Fruit fly (Drosophila melanogaster) whole organism, embryonic: ENCODE measurements around the gene CG12115.

Experiments used
- Antp ChIP-seq: fragments of 200-800 bp; sonication (Bioruptor generic); optimal IDR thresholded peaks from 3 replicates; lab custom pipeline; 2016; ENCODE audit warnings: missing biosample characterization, missing genetic modification characterization
- Bdp1 ChIP-seq: fragments of 200-800 bp; sonication (Bioruptor generic); optimal IDR thresholded peaks from 3 replicates; lab custom pipeline; 2016; ENCODE audit warnings: missing biosample characterization, missing genetic modification characterization
- Bgb ChIP-seq: fragments of 200-800 bp; sonication (Bioruptor generic); IDR thresholded peaks from 2 replicates; pipeline ENCODE4 v1.3.6; 2022; ENCODE audit warnings: missing biosample characterization, missing genetic modification characterization; ENCODE audit not compliant: partially characterized antibody
- CG1024 ChIP-seq: fragments of 200-800 bp; sonication (Bioruptor generic); IDR thresholded peaks from 2 replicates; pipeline ENCODE4 v1.3.6; 2022; ENCODE audit warnings: missing biosample characterization, missing genetic modification characterization
- CG10267 ChIP-seq: fragments of 200-800 bp; sonication (Bioruptor generic); optimal IDR thresholded peaks from 2 replicates; lab custom pipeline; 2018; ENCODE audit warnings: missing biosample characterization, mild to moderate bottlenecking, missing genetic modification characterization, moderate library complexity
- CG10565 ChIP-seq: fragments of 200-800 bp; sonication (Bioruptor generic); optimal IDR thresholded peaks from 3 replicates; lab custom pipeline; 2016; ENCODE audit warnings: missing biosample characterization, mild to moderate bottlenecking, missing genetic modification characterization
- CG10959 ChIP-seq: fragments of 200-800 bp; sonication (Bioruptor generic); IDR thresholded peaks from 2 replicates; pipeline ENCODE4 v1.3.6; 2022; ENCODE audit warnings: missing biosample characterization, missing genetic modification characterization
- CG11085 ChIP-seq: fragments of 200-800 bp; sonication (Bioruptor generic); IDR thresholded peaks from 2 replicates; pipeline ENCODE4 v1.3.6; 2022; ENCODE audit warnings: missing biosample characterization, missing genetic modification characterization
- CG11560 ChIP-seq: fragments of 200-800 bp; sonication (Bioruptor generic); IDR thresholded peaks from 3 replicates; pipeline ENCODE4 v1.3.6; 2022; ENCODE audit warnings: missing biosample characterization, missing genetic modification characterization
- CG13624 ChIP-seq: fragments of 200-800 bp; sonication (Bioruptor generic); optimal IDR thresholded peaks from 2 replicates; lab custom pipeline; 2016; ENCODE audit warnings: missing biosample characterization, missing genetic modification characterization
- CG14667 ChIP-seq: fragments of 200-800 bp; sonication (Bioruptor generic); IDR thresholded peaks from 2 replicates; pipeline ENCODE4 v1.3.6; 2022; ENCODE audit warnings: missing biosample characterization, missing genetic modification characterization
- CG16815 ChIP-seq: fragments of 200-800 bp; sonication (Bioruptor generic); optimal IDR thresholded peaks from 3 replicates; lab custom pipeline; 2017; ENCODE audit warnings: missing biosample characterization, mild to moderate bottlenecking, missing genetic modification characterization
- CG17361 ChIP-seq: fragments of 200-800 bp; sonication (Bioruptor generic); IDR thresholded peaks from 3 replicates; pipeline ENCODE4 v1.3.6; 2022; ENCODE audit warnings: missing biosample characterization, missing genetic modification characterization
- CG2129 ChIP-seq: fragments of 200-800 bp; sonication (Bioruptor generic); IDR thresholded peaks from 2 replicates; pipeline ENCODE4 v1.3.6; 2022; ENCODE audit warnings: missing biosample characterization, missing genetic modification characterization; ENCODE audit not compliant: partially characterized antibody
- CG2712 ChIP-seq: fragments of 200-800 bp; optimal IDR thresholded peaks from 3 replicates; lab custom pipeline; 2019; ENCODE audit warnings: missing biosample characterization, mild to moderate bottlenecking, missing genetic modification characterization, moderate library complexity
- CG2875 ChIP-seq: fragments of 200-800 bp; sonication (Bioruptor generic); optimal IDR thresholded peaks from 2 replicates; lab custom pipeline; 2017; ENCODE audit warnings: missing biosample characterization, mild to moderate bottlenecking, missing genetic modification characterization, missing genetic modification reagents
- CG3163 ChIP-seq: fragments of 200-800 bp; sonication (Bioruptor generic); optimal IDR thresholded peaks from 3 replicates; lab custom pipeline; 2016; ENCODE audit warnings: missing biosample characterization, missing genetic modification characterization
- CG32532 ChIP-seq: fragments of 200-800 bp; sonication (Bioruptor generic); IDR thresholded peaks from 2 replicates; pipeline ENCODE4 v1.3.6; 2022; ENCODE audit warnings: missing biosample characterization, missing genetic modification characterization
- CG33557 ChIP-seq: fragments of 200-800 bp; sonication (Bioruptor generic); optimal IDR thresholded peaks from 2 replicates; lab custom pipeline; 2019; ENCODE audit warnings: missing biosample characterization, mild to moderate bottlenecking, missing genetic modification characterization, moderate library complexity
- CG3847 ChIP-seq: fragments of 200-800 bp; sonication (Bioruptor generic); IDR thresholded peaks from 2 replicates; pipeline ENCODE4 v1.3.6; 2022; ENCODE audit warnings: missing biosample characterization, missing genetic modification characterization
- CG4360 ChIP-seq: fragments of 200-800 bp; sonication (Bioruptor generic); IDR thresholded peaks from 2 replicates; pipeline ENCODE4 v1.3.6; 2022; ENCODE audit warnings: missing biosample characterization, missing genetic modification characterization
- CG7372 ChIP-seq: fragments of 200-800 bp; sonication (Bioruptor generic); IDR thresholded peaks from 2 replicates; pipeline ENCODE4 v1.3.6; 2022; ENCODE audit warnings: missing biosample characterization, missing genetic modification characterization
- CG8478 ChIP-seq: fragments of >200 bp; optimal IDR thresholded peaks from 2 replicates; lab custom pipeline; 2018
- CG9727 ChIP-seq: fragments of 200-800 bp; sonication (Bioruptor generic); optimal IDR thresholded peaks from 3 replicates; lab custom pipeline; 2017; ENCODE audit warnings: missing biosample characterization, mild to moderate bottlenecking, missing genetic modification characterization
- CG9876 ChIP-seq: fragments of 200-800 bp; sonication (Bioruptor generic); optimal IDR thresholded peaks from 2 replicates; lab custom pipeline; 2016; ENCODE audit warnings: missing biosample characterization, missing genetic modification characterization
- Dbx ChIP-seq: fragments of 200-800 bp; sonication (Bioruptor generic); IDR thresholded peaks from 3 replicates; pipeline ENCODE4 v1.3.6; 2022; ENCODE audit warnings: missing biosample characterization, missing genetic modification characterization
- Hmx ChIP-seq: fragments of 200-800 bp; sonication (Bioruptor generic); optimal IDR thresholded peaks from 2 replicates; lab custom pipeline; 2016; ENCODE audit warnings: missing biosample characterization, missing genetic modification characterization
- Hsf ChIP-seq: fragments of 200-800 bp; sonication (Bioruptor generic); optimal IDR thresholded peaks from 3 replicates; lab custom pipeline; 2016; ENCODE audit warnings: missing biosample characterization, missing genetic modification characterization
- Lhr ChIP-seq: fragments of 200-800 bp; sonication (Bioruptor generic); optimal IDR thresholded peaks from 3 replicates; lab custom pipeline; 2017; ENCODE audit warnings: mild to moderate bottlenecking, missing biosample characterization, missing genetic modification reagents, missing genetic modification characterization
- NfI ChIP-seq: fragments of 200-800 bp; sonication (Bioruptor generic); optimal IDR thresholded peaks from 3 replicates; lab custom pipeline; 2018; ENCODE audit warnings: missing biosample characterization, mild to moderate bottlenecking, missing genetic modification characterization, moderate library complexity
- Ravus ChIP-seq: fragments of 200-800 bp; sonication (Bioruptor generic); IDR thresholded peaks from 2 replicates; pipeline ENCODE4 v1.3.6; 2022; ENCODE audit warnings: missing biosample characterization, missing genetic modification characterization
- Sry-δ ChIP-seq: fragments of 200-800 bp; sonication (Bioruptor generic); optimal IDR thresholded peaks from 2 replicates; lab custom pipeline; 2016; ENCODE audit warnings: missing biosample characterization, missing genetic modification characterization
- Stat92E ChIP-seq, 3 experiments: fragments of >200 bp in 2 of 3; fragments of 200-800 bp in 1 of 3; sonication (Bioruptor generic) in 1 of 3; optimal IDR thresholded peaks; 2 replicates each; lab custom pipeline; 2017 to 2019; ENCODE audit warnings: missing biosample characterization in 3 of 3, missing genetic modification characterization in 3 of 3, mild to moderate bottlenecking in 1 of 3, moderate library complexity in 1 of 3
- amos ChIP-seq: fragments of 200-800 bp; sonication (Bioruptor generic); IDR thresholded peaks from 2 replicates; pipeline ENCODE4 v1.3.6; 2022; ENCODE audit warnings: missing biosample characterization, missing genetic modification characterization; ENCODE audit not compliant: partially characterized antibody
- ap ChIP-seq: fragments of 200-800 bp; sonication (Bioruptor generic); IDR thresholded peaks from 2 replicates; pipeline ENCODE4 v1.3.6; 2022; ENCODE audit warnings: missing biosample characterization, missing genetic modification characterization
- ash1 ChIP-seq: fragments of 200-800 bp; sonication (Bioruptor generic); optimal IDR thresholded peaks from 2 replicates; lab custom pipeline; 2018; ENCODE audit warnings: missing biosample characterization, mild to moderate bottlenecking, missing genetic modification characterization
- bcd ChIP-seq: fragments of 200-800 bp; sonication (Bioruptor generic); optimal IDR thresholded peaks from 2 replicates; lab custom pipeline; 2017; ENCODE audit warnings: missing biosample characterization, mild to moderate bottlenecking, missing genetic modification characterization
- cas ChIP-seq: fragments of 200-800 bp; sonication (Bioruptor generic); IDR thresholded peaks from 2 replicates; pipeline ENCODE4 v1.3.6; 2022; ENCODE audit warnings: missing biosample characterization, missing genetic modification characterization
- crol ChIP-seq: fragments of 200-800 bp; sonication (Bioruptor generic); IDR thresholded peaks from 2 replicates; pipeline ENCODE4 v1.3.6; 2022; ENCODE audit warnings: missing biosample characterization, missing genetic modification characterization
- dmrt11E ChIP-seq: fragments of 200-800 bp; sonication (Bioruptor generic); optimal IDR thresholded peaks from 3 replicates; lab custom pipeline; 2018; ENCODE audit warnings: missing biosample characterization, mild to moderate bottlenecking, missing genetic modification characterization, moderate library complexity
- dpn ChIP-seq, 2 experiments: fragments of 200-800 bp; sonication (Bioruptor generic); optimal IDR thresholded peaks; 3 replicates each; lab custom pipeline; 2016; ENCODE audit warnings: missing biosample characterization in 2 of 2, missing genetic modification characterization in 2 of 2
- gcm ChIP-seq: fragments of 200-800 bp; sonication (Bioruptor generic); optimal IDR thresholded peaks from 2 replicates; lab custom pipeline; 2019; ENCODE audit warnings: missing biosample characterization, mild to moderate bottlenecking, missing genetic modification characterization, moderate library complexity
- gt ChIP-seq: fragments of 200-800 bp; sonication (Bioruptor generic); IDR thresholded peaks from 2 replicates; pipeline ENCODE4 v1.3.6; 2022; ENCODE audit warnings: missing biosample characterization, missing genetic modification characterization
- hth ChIP-seq: fragments of >200 bp; optimal IDR thresholded peaks from 2 replicates; lab custom pipeline; 2017; ENCODE audit warnings: inconsistent platforms
- kay ChIP-seq: fragments of 200-800 bp; sonication (Bioruptor generic); optimal IDR thresholded peaks from 2 replicates; lab custom pipeline; 2016; ENCODE audit warnings: missing biosample characterization, missing genetic modification characterization
- lov ChIP-seq, 2 experiments: fragments of 200-800 bp in 1 of 2; fragments of >200 bp in 1 of 2; sonication (Bioruptor generic) in 1 of 2; IDR thresholded peaks in 1 of 2; optimal IDR thresholded peaks in 1 of 2; 2 replicates in 1 of 2; 3 replicates in 1 of 2; pipeline versions ENCODE4 v1.3.6 to Lab custom; 2017 to 2022; ENCODE audit warnings: missing biosample characterization in 1 of 2, missing genetic modification characterization in 1 of 2
- pros ChIP-seq: fragments of 200-800 bp; sonication (Bioruptor generic); optimal IDR thresholded peaks from 3 replicates; lab custom pipeline; 2019; ENCODE audit warnings: missing biosample characterization, mild to moderate bottlenecking, missing genetic modification characterization, moderate library complexity
- shn ChIP-seq: fragments of 200-800 bp; sonication (Bioruptor generic); optimal IDR thresholded peaks from 3 replicates; lab custom pipeline; 2016; ENCODE audit warnings: missing biosample characterization, missing genetic modification characterization
- stwl ChIP-seq: fragments of 200-800 bp; sonication (Bioruptor generic); optimal IDR thresholded peaks from 3 replicates; lab custom pipeline; 2018; ENCODE audit warnings: missing biosample characterization, mild to moderate bottlenecking, missing genetic modification characterization, moderate library complexity
- vvl ChIP-seq: fragments of 200-800 bp; sonication (Bioruptor generic); IDR thresholded peaks from 2 replicates; pipeline ENCODE4 v1.3.6; 2022; ENCODE audit warnings: missing biosample characterization, missing genetic modification characterization
- zf30C ChIP-seq: fragments of 200-800 bp; sonication (Bioruptor generic); optimal IDR thresholded peaks from 3 replicates; lab custom pipeline; 2018; ENCODE audit warnings: missing biosample characterization, mild to moderate bottlenecking, missing genetic modification characterization
- zfh1 ChIP-seq: fragments of 200-800 bp; sonication (Bioruptor generic); IDR thresholded peaks from 3 replicates; pipeline ENCODE4 v1.3.6; 2022; ENCODE audit warnings: missing biosample characterization, missing genetic modification characterization

Gene CG12115

dm6 chrX:9193604-9194003, 3.2 kb upstream of the CG12115 start, which contains the start of gene CG12106 (continued):
- TF ChIP-seq bcd (GFP tag; lab: Kevin White, UChicago), result peak; percentile 20
- TF ChIP-seq CG17361 (GFP tag; lab: Robert Waterston, UW), result peak; percentile 41; the same call in 1 of the 3 replicates
- peak; percentile 31 for TF ChIP-seq CG33557 (GFP tag; lab: Kevin White, UChicago)
- TF ChIP-seq zfh1 (GFP tag; lab: Robert Waterston, UW), result no peak
- peak; percentile 14 for TF ChIP-seq Hsf (GFP tag; lab: Kevin White, UChicago)
- TF ChIP-seq CG9876 (GFP tag; lab: Kevin White, UChicago), result no peak
- no peak for TF ChIP-seq CG14667
- no peak for TF ChIP-seq Stat92E (GFP tag; optimal IDR thresholded peaks at IDR 0.05; lab: Kevin White, UChicago)
- TF ChIP-seq shn (GFP tag; lab: Kevin White, UChicago), result peak; percentile 38
- no peak for TF ChIP-seq CG11085 (GFP tag; lab: Robert Waterston, UW)
- peak; percentile 37 to 45 for TF ChIP-seq dpn (GFP tag; optimal IDR thresholded peaks at IDR 0.05; lab: Kevin White, UChicago)
- no peak for TF ChIP-seq CG8478 (lab: Kevin White, UChicago)
- no peak for TF ChIP-seq CG3847 (GFP tag; lab: Robert Waterston, UW)
- no peak for TF ChIP-seq Lhr (GFP tag; lab: Kevin White, UChicago)
- 0 out of 3 replicates have a peak, but pooled peaks have one; percentile 23 for TF ChIP-seq Dbx (GFP tag; lab: Robert Waterston, UW)
- peak; percentile 62; the same call in 1 of the 2 replicates for TF ChIP-seq CG4360 (GFP tag; lab: Robert Waterston, UW)
- no peak; the same call in 1 of the 2 replicates for TF ChIP-seq vvl
- no peak for TF ChIP-seq CG11560
- no peak for TF ChIP-seq amos (GFP tag; lab: Robert Waterston, UW)
- TF ChIP-seq Antp (GFP tag; lab: Kevin White, UChicago), result no peak
- no peak for TF ChIP-seq CG10565 (GFP tag; lab: Kevin White, UChicago)
- TF ChIP-seq NfI (GFP tag; lab: Kevin White, UChicago), result peak; percentile 63
- TF ChIP-seq CG2129, result no peak
- TF ChIP-seq Ravus (GFP tag; lab: Robert Waterston, UW), result no peak
- no peak for TF ChIP-seq Hmx (GFP tag; lab: Kevin White, UChicago)
- TF ChIP-seq gcm, result no peak
- peak; percentile 53; the same call in 1 of the 2 replicates for TF ChIP-seq CG7372
- TF ChIP-seq Sry-δ, result no peak
- TF ChIP-seq CG32532 (GFP tag; lab: Robert Waterston, UW), result no peak; the same call in 1 of the 2 replicates
- TF ChIP-seq hth (lab: Kevin White, UChicago), result no peak
- TF ChIP-seq ap (GFP tag; lab: Robert Waterston, UW), result no peak
- no peak for TF ChIP-seq pros (GFP tag; lab: Kevin White, UChicago)
- TF ChIP-seq CG16815 (GFP tag; lab: Kevin White, UChicago), result no peak
- TF ChIP-seq cas (GFP tag; lab: Robert Waterston, UW), result no peak
- no peak for TF ChIP-seq Bdp1
- peak; percentile 9 for TF ChIP-seq dmrt11E
- no peak for TF ChIP-seq crol (GFP tag; lab: Robert Waterston, UW)
- no peak for TF ChIP-seq CG10959 (GFP tag; lab: Robert Waterston, UW)
- no peak for TF ChIP-seq lov (optimal IDR thresholded peaks at IDR 0.05; lab: Kevin White, UChicago)
- TF ChIP-seq lov (GFP tag; IDR thresholded peaks at IDR 0.05; lab: Robert Waterston, UW), result no peak
- TF ChIP-seq ash1 (GFP tag; lab: Kevin White, UChicago), result no peak
- no peak for TF ChIP-seq CG1024 (GFP tag; lab: Robert Waterston, UW)
- TF ChIP-seq CG9727 (GFP tag; lab: Kevin White, UChicago), result peak; percentile 3
- TF ChIP-seq kay (GFP tag; lab: Kevin White, UChicago), result no peak
- TF ChIP-seq CG13624 (GFP tag; lab: Kevin White, UChicago), result peak; percentile 6
- peak; percentile 14 for TF ChIP-seq CG10267 (tag; lab: Kevin White, UChicago)
- TF ChIP-seq CG2875 (GFP tag; lab: Kevin White, UChicago), result no peak
- TF ChIP-seq gt (GFP tag; lab: Robert Waterston, UW), result no peak
- no peak for TF ChIP-seq stwl (tag; lab: Kevin White, UChicago)
- no peak for TF ChIP-seq CG3163 (GFP tag; lab: Kevin White, UChicago)
- no peak for TF ChIP-seq Bgb (GFP tag; lab: Robert Waterston, UW)
- TF ChIP-seq CG2712 (tag; lab: Kevin White, UChicago), result peak; percentile 42
- no peak for TF ChIP-seq zf30C (GFP tag; lab: Kevin White, UChicago)
